Worm (Caenorhabditis elegans): Measurements from ENCODE around the gene R08A2.9.

Gene R08A2.9

DNA sequence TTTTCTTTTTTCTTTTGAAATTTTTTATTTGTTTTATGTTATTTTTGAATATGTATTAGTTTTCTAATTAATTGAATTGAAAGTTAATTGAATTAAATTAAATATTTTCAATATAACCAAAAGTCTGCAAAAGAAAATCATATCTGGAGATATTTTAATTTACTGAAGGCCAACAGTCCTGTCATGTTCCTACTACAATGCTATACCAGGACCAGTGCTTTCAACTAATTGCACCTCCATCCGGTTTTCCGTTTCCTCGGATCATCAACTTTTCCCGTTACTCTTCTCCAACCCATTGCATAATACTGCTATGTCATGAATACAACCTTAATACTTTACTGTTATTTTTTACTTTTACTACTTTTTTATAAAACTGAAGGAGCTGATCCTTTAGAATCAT is 4.3 kb downstream of the R08A2.9 start, which contains the start of gene R08A2.5:
R08A2.5 (plus strand) TSS at position 301 of the 400 bp plus-strand sequence.
- TF ChIP-seq madf-8 (GFP tag; conservative IDR thresholded peaks at IDR 0.05) (no peak), atf-7 (tag; optimal IDR thresholded peaks at IDR 0.05) (no peak), F37B4.10 (GFP tag; IDR thresholded peaks at IDR 0.05) (no peak), B0336.3 (GFP tag; IDR thresholded peaks at IDR 0.05) (no peak), lin-40 (tag; optimal IDR thresholded peaks at IDR 0.05) (no peak), let-526 (GFP tag; IDR thresholded peaks at IDR 0.05) (no peak), tbp1 (GFP tag; optimal IDR thresholded peaks at IDR 0.05) (no peak), C06A6.2 (GFP tag; conservative IDR thresholded peaks at IDR 0.05) (no peak), Y79H2A.3 (GFP tag; conservative IDR thresholded peaks at IDR 0.05) (no peak), madf-6 (GFP tag; IDR thresholded peaks at IDR 0.05) (no peak), rec-8 (tag; optimal IDR thresholded peaks at IDR 0.05) (no peak), pha-4 (tag; optimal IDR thresholded peaks at IDR 0.05) (no peak), snpc-3.4 (tag; optimal IDR thresholded peaks at IDR 0.05) (no peak), sea-2 (GFP tag; IDR thresholded peaks at IDR 0.05) (no peak), aptf-3 (GFP tag; IDR thresholded peaks at IDR 0.05) (no peak)

DNA sequence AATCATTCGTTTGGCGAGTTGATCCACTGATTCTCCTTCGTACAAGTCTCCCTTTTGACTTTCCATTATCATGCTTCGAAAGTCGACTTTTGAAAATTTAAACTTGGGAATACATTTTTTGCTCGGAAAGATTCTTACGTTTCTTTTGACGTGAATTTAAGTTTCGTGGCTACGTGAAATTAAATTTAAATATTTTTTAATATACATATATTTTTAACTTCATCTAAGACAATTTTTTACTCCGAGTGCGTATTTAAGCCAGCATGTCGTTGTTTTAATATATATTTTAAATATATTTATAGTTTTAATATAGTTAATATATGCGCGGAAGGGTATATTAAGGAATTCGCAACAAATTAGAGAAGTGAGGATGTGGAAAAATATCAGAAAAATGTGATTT is 7.5 kb downstream of the R08A2.9 start, which contains the start of gene R08A2.2:
R08A2.2 (minus strand) TSS at position 101 of the 400 bp plus-strand sequence.
- TF ChIP-seq repo-1 (tag; optimal IDR thresholded peaks at IDR 0.05), result no peak
- no peak for TF ChIP-seq mcd-1 (GFP tag; IDR thresholded peaks at IDR 0.05)
- no peak for TF ChIP-seq lin-26 (GFP tag; IDR thresholded peaks at IDR 0.05)
- TF ChIP-seq ZK185.1 (tag; optimal IDR thresholded peaks at IDR 0.05; ENCODE audit: poor library complexity, severe bottlenecking), result no peak
- TF ChIP-seq nhr-27 (tag; optimal IDR thresholded peaks at IDR 0.05), result no peak
- TF ChIP-seq attf-5 (GFP tag; optimal IDR thresholded peaks at IDR 0.05), result no peak
- TF ChIP-seq ztf-22 (GFP tag; optimal IDR thresholded peaks at IDR 0.05), result no peak
- no peak for TF ChIP-seq mxl-1 (tag; optimal IDR thresholded peaks at IDR 0.05)
- TF ChIP-seq D2030.7 (GFP tag; IDR thresholded peaks at IDR 0.05), result no peak
- TF ChIP-seq ccch-3 (GFP tag; optimal IDR thresholded peaks at IDR 0.05), result no peak
- no peak for TF ChIP-seq fkh-3 (tag; optimal IDR thresholded peaks at IDR 0.05)
- TF ChIP-seq ekl-4 (GFP tag; IDR thresholded peaks at IDR 0.05), result no peak
- TF ChIP-seq die-1 (tag; optimal IDR thresholded peaks at IDR 0.05), result no peak
- no peak for TF ChIP-seq B0261.1 (tag; optimal IDR thresholded peaks at IDR 0.05)
- no peak for TF ChIP-seq nhr-179 (tag; optimal IDR thresholded peaks at IDR 0.05)
- TF ChIP-seq C17E4.6 (GFP tag; IDR thresholded peaks at IDR 0.05), result no peak
- no peak for TF ChIP-seq F49E8.2 (tag; optimal IDR thresholded peaks at IDR 0.05; ENCODE audit: insufficient read depth)

- TF ChIP-seq nhr-80 (tag; optimal IDR thresholded peaks at IDR 0.05) (peak; percentile 63), Y53F4B.3 (GFP tag; IDR thresholded peaks at IDR 0.05) (no peak)
These were observed 8.1 kb downstream of the R08A2.9 start, which contains the start of gene fbxa-147 for ce11 chrV:14716114-14716513. Gene fbxa-147, plus strand, starts transcription at chrV:14716499.

ce11 chrV:14719491-14719890 is 11.4 kb downstream of the R08A2.9 start, which contains the start of gene R08A2.1:
Gene R08A2.1, minus strand, starts transcription at chrV:14719591.
- no peak for TF ChIP-seq lin-40 (tag; optimal IDR thresholded peaks at IDR 0.05)
- no peak for TF ChIP-seq mxl-1 (tag; optimal IDR thresholded peaks at IDR 0.05)
- no peak for TF ChIP-seq F10E7.11 (tag; optimal IDR thresholded peaks at IDR 0.05)
- no peak for TF ChIP-seq sdz-38 (tag; optimal IDR thresholded peaks at IDR 0.05)
- no peak for TF ChIP-seq rcor-1 (GFP tag; IDR thresholded peaks at IDR 0.05)
- TF ChIP-seq xnd-1 (tag; optimal IDR thresholded peaks at IDR 0.05), result no peak
- TF ChIP-seq unc-62 (GFP tag; optimal IDR thresholded peaks at IDR 0.05), result no peak
- TF ChIP-seq somi-1 (GFP tag; optimal IDR thresholded peaks at IDR 0.05), result no peak
- TF ChIP-seq C17E4.6 (GFP tag; IDR thresholded peaks at IDR 0.05), result no peak
- TF ChIP-seq ceh-27 (GFP tag; optimal IDR thresholded peaks at IDR 0.05), result no peak
- no peak for TF ChIP-seq C06A6.2 (GFP tag; conservative IDR thresholded peaks at IDR 0.05)
- TF ChIP-seq sea-2 (GFP tag; IDR thresholded peaks at IDR 0.05), result no peak
- no peak for TF ChIP-seq tbp1 (GFP tag; optimal IDR thresholded peaks at IDR 0.05)
- no peak for TF ChIP-seq F39B2.1 (GFP tag; IDR thresholded peaks at IDR 0.05)
- no peak for TF ChIP-seq mcd-1 (GFP tag; IDR thresholded peaks at IDR 0.05)
- TF ChIP-seq akir-1 (GFP tag; optimal IDR thresholded peaks at IDR 0.05), result no peak
- TF ChIP-seq cebp-1 (GFP tag; IDR thresholded peaks at IDR 0.05), result no peak
- TF ChIP-seq cebp-1 (tag; optimal IDR thresholded peaks at IDR 0.05), result no peak
